Fruit fly (Drosophila melanogaster) whole organism, embryonic: ENCODE measurements around the gene Ant2.

Source experiments
- CG11696 ChIP-seq: fragments of 200-800 bp; sonication (Bioruptor generic); IDR thresholded peaks from 2 replicates; pipeline ENCODE4 v1.3.6; 2022; ENCODE audit warnings: missing biosample characterization, missing genetic modification characterization
- CG12659 ChIP-seq: fragments of 200-800 bp; sonication (Bioruptor generic); optimal IDR thresholded peaks from 3 replicates; lab custom pipeline; 2017; ENCODE audit warnings: mild to moderate bottlenecking, missing biosample characterization, missing genetic modification reagents, missing genetic modification characterization
- CG13287 ChIP-seq: fragments of 200-800 bp; sonication (Bioruptor generic); IDR thresholded peaks from 2 replicates; pipeline ENCODE4 v1.3.6; 2022; ENCODE audit warnings: missing biosample characterization, missing genetic modification characterization; ENCODE audit not compliant: partially characterized antibody
- CG14965 ChIP-seq: fragments of 200-800 bp; sonication (Bioruptor generic); optimal IDR thresholded peaks from 2 replicates; lab custom pipeline; 2016; ENCODE audit warnings: missing biosample characterization, missing genetic modification characterization, borderline replicate concordance
- CG17186 ChIP-seq: fragments of 200-800 bp; sonication (Bioruptor generic); optimal IDR thresholded peaks from 3 replicates; lab custom pipeline; 2017; ENCODE audit warnings: missing biosample characterization, missing genetic modification reagents, missing genetic modification characterization
- CG17802 ChIP-seq: fragments of 200-800 bp; sonication (Bioruptor generic); optimal IDR thresholded peaks from 2 replicates; lab custom pipeline; 2018; ENCODE audit warnings: missing biosample characterization, mild to moderate bottlenecking, missing genetic modification characterization, moderate library complexity
- CG17829 ChIP-seq: fragments of 200-800 bp; optimal IDR thresholded peaks from 2 replicates; lab custom pipeline; 2019; ENCODE audit warnings: missing biosample characterization, mild to moderate bottlenecking, missing genetic modification characterization, moderate library complexity
- CG31365 ChIP-seq: fragments of 200-800 bp; sonication (Bioruptor generic); optimal IDR thresholded peaks from 2 replicates; lab custom pipeline; 2018; ENCODE audit warnings: missing biosample characterization, mild to moderate bottlenecking, missing genetic modification characterization
- CG3281 ChIP-seq: fragments of 200-800 bp; sonication (Bioruptor generic); optimal IDR thresholded peaks from 3 replicates; lab custom pipeline; 2017; ENCODE audit warnings: missing biosample characterization, mild to moderate bottlenecking, missing genetic modification characterization
- CG43689 ChIP-seq: fragments of 200-800 bp; sonication (Bioruptor generic); IDR thresholded peaks from 2 replicates; pipeline ENCODE4 v1.3.6; 2022; ENCODE audit warnings: missing biosample characterization, missing genetic modification characterization
- CG4404 ChIP-seq: fragments of 200-800 bp; sonication (Bioruptor generic); IDR thresholded peaks from 2 replicates; pipeline ENCODE4 v1.3.6; 2022; ENCODE audit warnings: missing biosample characterization, missing genetic modification characterization
- CG4424 ChIP-seq: fragments of 200-800 bp; sonication (Bioruptor generic); optimal IDR thresholded peaks from 3 replicates; lab custom pipeline; 2016; ENCODE audit warnings: missing biosample characterization, missing genetic modification characterization
- CG6654 ChIP-seq: fragments of 200-800 bp; sonication (Bioruptor generic); optimal IDR thresholded peaks from 2 replicates; lab custom pipeline; 2017; ENCODE audit warnings: missing biosample characterization, mild to moderate bottlenecking, missing genetic modification characterization
- CG6813 ChIP-seq: fragments of 200-800 bp; sonication (Bioruptor generic); optimal IDR thresholded peaks from 2 replicates; lab custom pipeline; 2017; ENCODE audit warnings: missing biosample characterization, missing genetic modification characterization, mild to moderate bottlenecking, moderate library complexity, missing genetic modification reagents
- CG6854 ChIP-seq: fragments of 200-800 bp; sonication (Bioruptor generic); optimal IDR thresholded peaks from 3 replicates; lab custom pipeline; 2017; ENCODE audit warnings: missing biosample characterization, mild to moderate bottlenecking, missing genetic modification characterization
- CkIIα-i1 ChIP-seq: fragments of 200-800 bp; sonication (Bioruptor generic); IDR thresholded peaks from 2 replicates; pipeline ENCODE4 v1.3.6; 2022; ENCODE audit warnings: missing biosample characterization, missing genetic modification characterization
- D19A ChIP-seq: fragments of 200-800 bp; optimal IDR thresholded peaks from 3 replicates; lab custom pipeline; 2019; ENCODE audit warnings: missing biosample characterization, mild to moderate bottlenecking, missing genetic modification characterization, moderate library complexity
- Drgx ChIP-seq: fragments of 200-800 bp; sonication (Bioruptor generic); IDR thresholded peaks from 2 replicates; pipeline ENCODE4 v1.3.6; 2022; ENCODE audit warnings: missing biosample characterization, missing genetic modification characterization
- Ets65A ChIP-seq: fragments of 200-800 bp; sonication (Bioruptor generic); peaks from one replicate; lab custom pipeline; 2016; ENCODE audit warnings: missing biosample characterization, missing genetic modification characterization
- GATAe ChIP-seq: fragments of 200-800 bp; sonication (Bioruptor generic); conservative IDR thresholded peaks from 2 replicates; pipeline ENCODE4 v1.3.6; 2022; ENCODE audit warnings: missing biosample characterization, missing genetic modification characterization
- Gug ChIP-seq: fragments of 200-800 bp; sonication (Bioruptor generic); IDR thresholded peaks from 4 replicates; pipeline ENCODE4 v1.3.6; 2022; ENCODE audit warnings: missing biosample characterization, missing genetic modification characterization
- Hey ChIP-seq: fragments of 200-800 bp; sonication (Bioruptor generic); optimal IDR thresholded peaks from 3 replicates; lab custom pipeline; 2018; ENCODE audit warnings: missing biosample characterization, mild to moderate bottlenecking, missing genetic modification characterization
- Lhr ChIP-seq: fragments of 200-800 bp; sonication (Bioruptor generic); optimal IDR thresholded peaks from 3 replicates; lab custom pipeline; 2017; ENCODE audit warnings: mild to moderate bottlenecking, missing biosample characterization, missing genetic modification reagents, missing genetic modification characterization
- Mes4 ChIP-seq: fragments of 200-800 bp; sonication (Bioruptor generic); optimal IDR thresholded peaks from 2 replicates; lab custom pipeline; 2016; ENCODE audit warnings: missing biosample characterization, missing genetic modification characterization
- NC2α ChIP-seq: fragments of 200-800 bp; sonication (Bioruptor generic); optimal IDR thresholded peaks from 2 replicates; lab custom pipeline; 2016; ENCODE audit warnings: missing biosample characterization, missing genetic modification characterization
- Sry-β ChIP-seq: fragments of 200-800 bp; sonication (Bioruptor generic); optimal IDR thresholded peaks from 2 replicates; lab custom pipeline; 2018; ENCODE audit warnings: missing biosample characterization, mild to moderate bottlenecking, missing genetic modification characterization, moderate library complexity
- Sry-δ ChIP-seq: fragments of 200-800 bp; sonication (Bioruptor generic); optimal IDR thresholded peaks from 2 replicates; lab custom pipeline; 2016; ENCODE audit warnings: missing biosample characterization, missing genetic modification characterization
- Trl ChIP-seq, 3 experiments: fragments of >200 bp in 2 of 3; fragments of 200-800 bp in 1 of 3; sonication (Bioruptor generic) in 1 of 3; optimal IDR thresholded peaks; 2 replicates in 1 of 3; 3 replicates in 2 of 3; lab custom pipeline; 2016 to 2017; ENCODE audit warnings: missing biosample characterization in 1 of 3, missing genetic modification characterization in 1 of 3
- ac ChIP-seq: fragments of 200-800 bp; sonication (Bioruptor generic); optimal IDR thresholded peaks from 3 replicates; lab custom pipeline; 2017; ENCODE audit warnings: missing biosample characterization, mild to moderate bottlenecking, missing genetic modification characterization
- ap ChIP-seq: fragments of 200-800 bp; sonication (Bioruptor generic); IDR thresholded peaks from 2 replicates; pipeline ENCODE4 v1.3.6; 2022; ENCODE audit warnings: missing biosample characterization, missing genetic modification characterization
- caup ChIP-seq: fragments of 200-800 bp; sonication (Bioruptor generic); optimal IDR thresholded peaks from 3 replicates; lab custom pipeline; 2017; ENCODE audit warnings: missing biosample characterization, mild to moderate bottlenecking, missing genetic modification characterization, moderate library complexity; ENCODE audit not compliant: severe bottlenecking
- chm ChIP-seq: fragments of 200-800 bp; sonication (Bioruptor generic); IDR thresholded peaks from 2 replicates; pipeline ENCODE4 v1.3.6; 2022; ENCODE audit warnings: missing biosample characterization, missing genetic modification characterization
- dysf ChIP-seq: fragments of 200-800 bp; sonication (Bioruptor generic); IDR thresholded peaks from 3 replicates; pipeline ENCODE4 v1.3.6; 2022; ENCODE audit warnings: missing biosample characterization, missing genetic modification characterization
- emc ChIP-seq: fragments of 200-800 bp; sonication (Bioruptor generic); optimal IDR thresholded peaks from 2 replicates; lab custom pipeline; 2016; ENCODE audit warnings: missing biosample characterization, missing genetic modification characterization
- fd3F ChIP-seq: fragments of 200-800 bp; sonication (Bioruptor generic); optimal IDR thresholded peaks from 2 replicates; lab custom pipeline; 2018; ENCODE audit warnings: missing biosample characterization, mild to moderate bottlenecking, missing genetic modification characterization, moderate library complexity
- gce ChIP-seq: fragments of 200-800 bp; sonication (Bioruptor generic); IDR thresholded peaks from 3 replicates; pipeline ENCODE4 v1.3.6; 2022; ENCODE audit warnings: missing biosample characterization, missing genetic modification characterization
- grau ChIP-seq: fragments of 200-800 bp; optimal IDR thresholded peaks from 3 replicates; lab custom pipeline; 2019; ENCODE audit warnings: missing biosample characterization, mild to moderate bottlenecking, missing genetic modification characterization, moderate library complexity
- insv ChIP-seq, 2 experiments: fragments of 200-800 bp; sonication (Bioruptor generic); optimal IDR thresholded peaks; 3 replicates each; lab custom pipeline; 2016 to 2018; ENCODE audit warnings: missing biosample characterization in 2 of 2, missing genetic modification characterization in 2 of 2
- jing ChIP-seq: fragments of 200-800 bp; sonication (Bioruptor generic); optimal IDR thresholded peaks from 2 replicates; lab custom pipeline; 2018; ENCODE audit warnings: missing biosample characterization, mild to moderate bottlenecking, missing genetic modification characterization
- lab ChIP-seq: fragments of 200-800 bp; sonication (Bioruptor generic); optimal IDR thresholded peaks from 3 replicates; lab custom pipeline; 2017; ENCODE audit warnings: missing biosample characterization, missing genetic modification characterization, mild to moderate bottlenecking, moderate library complexity, missing genetic modification reagents
- mirr ChIP-seq: fragments of 200-800 bp; sonication (Bioruptor generic); optimal IDR thresholded peaks from 3 replicates; lab custom pipeline; 2018; ENCODE audit warnings: missing biosample characterization, mild to moderate bottlenecking, missing genetic modification characterization
- pb ChIP-seq: fragments of 200-800 bp; sonication (Bioruptor generic); optimal IDR thresholded peaks from 3 replicates; lab custom pipeline; 2016; ENCODE audit warnings: missing biosample characterization, missing genetic modification characterization
- pros ChIP-seq: fragments of 200-800 bp; sonication (Bioruptor generic); optimal IDR thresholded peaks from 3 replicates; lab custom pipeline; 2019; ENCODE audit warnings: missing biosample characterization, mild to moderate bottlenecking, missing genetic modification characterization, moderate library complexity
- schlank ChIP-seq: fragments of 200-800 bp; sonication (Bioruptor generic); optimal IDR thresholded peaks from 2 replicates; lab custom pipeline; 2018; ENCODE audit warnings: missing biosample characterization, mild to moderate bottlenecking, missing genetic modification characterization
- scrt ChIP-seq: fragments of 200-800 bp; sonication (Bioruptor generic); optimal IDR thresholded peaks from 2 replicates; lab custom pipeline; 2018; ENCODE audit warnings: missing biosample characterization, mild to moderate bottlenecking, missing genetic modification characterization, moderate library complexity
- sens ChIP-seq: fragments of 200-800 bp; sonication (Bioruptor generic); peaks from one replicate; lab custom pipeline; 2016; ENCODE audit warnings: missing biosample characterization, missing genetic modification characterization
- ttk ChIP-seq: fragments of 200-800 bp; sonication (Bioruptor generic); IDR thresholded peaks from 2 replicates; pipeline ENCODE4 v2.1.2; 2022; ENCODE audit warnings: missing biosample characterization, missing genetic modification characterization
- usp ChIP-seq: fragments of >200 bp; optimal IDR thresholded peaks from 2 replicates; lab custom pipeline; 2017; ENCODE audit warnings: missing biosample characterization, missing genetic modification characterization
- yki ChIP-seq: fragments of >200 bp; optimal IDR thresholded peaks from 3 replicates; lab custom pipeline; 2018

Ant2 gene

DNA sequence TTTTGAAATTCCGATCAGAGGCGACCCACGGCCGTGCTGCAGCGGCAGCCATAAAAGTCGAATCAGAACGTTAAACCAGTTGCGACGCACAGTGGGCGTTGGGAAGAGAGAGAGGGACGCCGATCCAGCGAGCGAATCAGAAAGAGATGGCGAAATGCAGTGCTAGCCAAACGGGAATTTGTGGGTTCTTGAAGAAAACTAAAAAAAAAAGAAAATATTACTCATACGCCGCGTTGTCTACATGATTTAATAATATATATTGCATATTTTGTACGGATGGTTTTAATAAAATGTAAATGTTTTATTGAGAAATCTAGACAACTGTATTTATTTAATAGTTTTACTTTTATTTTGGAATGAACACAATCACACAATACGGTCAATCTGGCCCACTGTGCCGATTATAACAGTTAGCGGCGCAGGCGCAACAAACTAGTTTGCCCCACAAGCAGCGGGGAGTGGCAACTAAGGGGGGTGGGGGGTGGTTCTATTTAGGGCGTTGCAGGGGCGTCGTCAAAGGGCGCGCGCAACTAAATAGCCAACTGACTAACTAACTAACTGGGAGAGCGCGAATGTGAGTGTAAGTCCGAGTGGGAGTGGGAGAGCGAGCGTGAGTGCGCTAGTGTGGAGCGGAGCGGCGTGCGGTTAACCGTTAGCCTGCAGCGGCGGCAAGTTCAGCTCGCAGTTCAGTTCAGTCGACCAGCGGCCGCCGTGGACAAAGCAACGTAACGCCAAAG, 14.7 kb downstream of the Ant2 start, which contains the start of gene CG15211 (continued):
- TF ChIP-seq NC2α (GFP tag; lab: Kevin White, UChicago) (no peak), CG31365 (tag; lab: Kevin White, UChicago) (no peak), Drgx (GFP tag; lab: Robert Waterston, UW) (peak; percentile 77), dysf (GFP tag; lab: Robert Waterston, UW) (peak; percentile 74), Lhr (GFP tag; lab: Kevin White, UChicago) (peak; percentile 49), CG13287 (peak; percentile 24; the same call in 1 of the 2 replicates), usp (GFP tag; lab: Kevin White, UChicago) (no peak), insv (GFP tag; optimal IDR thresholded peaks at IDR 0.05; lab: Kevin White, UChicago) (peak; percentile 25 to 89), fd3F (GFP tag; lab: Kevin White, UChicago) (peak; percentile 54), CG6813 (no peak), GATAe (GFP tag; lab: Robert Waterston, UW) (no peak), sens (GFP tag; lab: Kevin White, UChicago) (peak; percentile 92), schlank (tag; lab: Kevin White, UChicago) (no peak), CG6854 (GFP tag; lab: Kevin White, UChicago) (peak; percentile 32), CG4424 (peak; percentile 70), grau (tag; lab: Kevin White, UChicago) (peak; percentile 79), scrt (GFP tag; lab: Kevin White, UChicago) (peak; percentile 37), ap (GFP tag; lab: Robert Waterston, UW) (peak; percentile 50; the same call in 1 of the 2 replicates), ttk (GFP tag; lab: Robert Waterston, UW) (peak; percentile 64), CG12659 (GFP tag; lab: Kevin White, UChicago) (peak; percentile 83), jing (no peak), pb (GFP tag; lab: Kevin White, UChicago) (no peak), ac (GFP tag; lab: Kevin White, UChicago) (no peak), CG3281 (GFP tag; lab: Kevin White, UChicago) (peak; percentile 41), CG6654 (peak; percentile 20), Sry-δ (no peak), Hey (tag; lab: Kevin White, UChicago) (no peak), Trl (optimal IDR thresholded peaks at IDR 0.05; lab: Kevin White, UChicago) (peak; percentile 65 to 71), Trl (GFP tag; optimal IDR thresholded peaks at IDR 0.05; lab: Kevin White, UChicago) (no peak), caup (GFP tag; lab: Kevin White, UChicago) (peak; percentile 49), lab (GFP tag; lab: Kevin White, UChicago) (peak; percentile 76), Ets65A (GFP tag; lab: Kevin White, UChicago) (peak; percentile 75), CG43689 (GFP tag; lab: Robert Waterston, UW) (no peak), CG14965 (GFP tag; lab: Kevin White, UChicago) (no peak), yki (no peak), Sry-β (GFP tag; lab: Kevin White, UChicago) (no peak), Gug (GFP tag; lab: Robert Waterston, UW) (peak; percentile 38; the same call in 1 of the 4 replicates), mirr (GFP tag; lab: Kevin White, UChicago) (peak; percentile 19), emc (GFP tag; lab: Kevin White, UChicago) (no peak), chm (GFP tag; lab: Robert Waterston, UW) (peak; percentile 35), CG17829 (peak; percentile 79), CG17802 (tag; lab: Kevin White, UChicago) (peak; percentile 42), gce (GFP tag; lab: Robert Waterston, UW) (peak; percentile 31; the same call in 1 of the 3 replicates), CkIIα-i1 (no peak), D19A (tag; lab: Kevin White, UChicago) (peak; percentile 79), pros (GFP tag; lab: Kevin White, UChicago) (no peak), CG17186 (GFP tag; lab: Kevin White, UChicago) (no peak), CG4404 (GFP tag; lab: Robert Waterston, UW) (no peak), Mes4 (no peak), CG11696 (GFP tag; lab: Robert Waterston, UW) (0 out of 2 replicates have a peak, but pooled peaks have one; percentile 17)
